Fruit fly (Drosophila melanogaster) whole organism, adult: ENCODE data around the gene bin.

Experiments used
- CG11617 ChIP-seq: fragments of 200-800 bp; sonication (Bioruptor generic); optimal IDR thresholded peaks from 2 replicates; lab custom pipeline; 2017; ENCODE audit warnings: mild to moderate bottlenecking, missing biosample characterization, missing genetic modification reagents, missing genetic modification characterization
- CG7101 ChIP-seq: fragments of 200-800 bp; sonication (Bioruptor generic); optimal IDR thresholded peaks from 2 replicates; lab custom pipeline; 2018; ENCODE audit warnings: missing biosample characterization, mild to moderate bottlenecking, missing genetic modification characterization, moderate library complexity
- Clk ChIP-seq: fragments of 200-800 bp; sonication (Bioruptor generic); optimal IDR thresholded peaks from 2 replicates; lab custom pipeline; 2017; ENCODE audit warnings: missing biosample characterization, missing genetic modification characterization
- Hr96 ChIP-seq: fragments of 200-800 bp; sonication (Bioruptor generic); optimal IDR thresholded peaks from 2 replicates; lab custom pipeline; 2016; ENCODE audit warnings: missing biosample characterization, missing genetic modification characterization
- Mnt ChIP-seq: fragments of 200-800 bp; sonication (Bioruptor generic); optimal IDR thresholded peaks from 2 replicates; lab custom pipeline; 2016; ENCODE audit warnings: missing biosample characterization, mild to moderate bottlenecking, missing genetic modification characterization
- bab1 ChIP-seq: fragments of 200-800 bp; sonication (Bioruptor generic); optimal IDR thresholded peaks from 3 replicates; lab custom pipeline; 2019; ENCODE audit warnings: missing biosample characterization, mild to moderate bottlenecking, missing genetic modification characterization, moderate library complexity
- cnc ChIP-seq, 2 experiments: fragments of >200 bp; optimal IDR thresholded peaks; 2 replicates each; lab custom pipeline; 2017
- kay ChIP-seq: fragments of 200-800 bp; sonication (Bioruptor generic); peaks from one replicate; lab custom pipeline; 2016; ENCODE audit warnings: missing biosample characterization, missing genetic modification characterization, borderline replicate concordance
- tj ChIP-seq: fragments of 200-800 bp; sonication (Bioruptor generic); optimal IDR thresholded peaks from 3 replicates; lab custom pipeline; 2017; ENCODE audit warnings: missing biosample characterization, mild to moderate bottlenecking, missing genetic modification characterization, moderate library complexity

DNA sequence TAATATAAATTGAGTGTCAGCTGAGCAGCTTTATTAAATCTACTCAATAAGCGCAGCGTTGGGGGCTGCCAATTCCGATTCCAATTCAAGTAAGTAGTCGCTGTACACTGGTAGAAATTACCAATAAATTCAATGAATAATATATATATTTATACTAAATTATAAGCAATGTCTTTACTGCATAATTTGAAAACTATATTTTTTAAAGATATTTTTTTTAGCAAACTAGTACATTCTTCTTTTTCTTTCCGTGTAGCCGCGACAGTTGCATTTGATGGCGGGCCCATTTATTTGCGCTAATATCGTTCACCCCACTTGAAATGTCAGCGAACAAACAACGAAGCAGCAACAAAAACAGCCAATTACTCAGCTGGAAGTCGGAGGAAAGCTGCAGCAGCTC is 13.0 kb upstream of the bin start:
- TF ChIP-seq tj (GFP tag; lab: Kevin White, UChicago) (peak; percentile 51), kay (GFP tag; lab: Kevin White, UChicago) (peak; percentile 81), bab1 (GFP tag; lab: Kevin White, UChicago) (peak; percentile 53), Mnt (GFP tag; lab: Kevin White, UChicago) (peak; percentile 1), cnc (optimal IDR thresholded peaks at IDR 0.05; lab: Kevin White, UChicago) (no peak), CG11617 (peak; percentile 75), Clk (peak; percentile 44), CG7101 (tag; lab: Kevin White, UChicago) (peak; percentile 86), Hr96 (GFP tag; lab: Kevin White, UChicago) (peak; percentile 23)
